Worm (Caenorhabditis elegans) whole organism, L3 larva: ENCODE measurements around the gene C50F7.5.

ENCODE experiments used
- R02D3.7 ChIP-seq: fragments of 150-350 bp; optimal IDR thresholded peaks from 2 replicates; lab custom pipeline; 2014; ENCODE audit warnings: missing biosample characterization, missing genetic modification characterization
- ZK546.5 ChIP-seq: sonication (generic microtip); optimal IDR thresholded peaks from 2 replicates; lab custom pipeline; 2017; ENCODE audit warnings: missing biosample characterization, missing genetic modification characterization
- ama-1 ChIP-seq: fragments of 150-350 bp; optimal IDR thresholded peaks from 2 replicates; lab custom pipeline; 2018
- ceh-16 ChIP-seq: sonication (generic microtip); optimal IDR thresholded peaks from 2 replicates; lab custom pipeline; 2017; ENCODE audit warnings: missing biosample characterization, missing genetic modification characterization
- ceh-28 ChIP-seq: fragments of 150-350 bp; optimal IDR thresholded peaks from 2 replicates; lab custom pipeline; 2014; ENCODE audit warnings: missing biosample characterization, missing genetic modification reagents, missing genetic modification characterization
- ceh-9 ChIP-seq: sonication (generic microtip); optimal IDR thresholded peaks from 2 replicates; lab custom pipeline; 2018; ENCODE audit warnings: missing biosample characterization, missing genetic modification characterization
- daf-12 ChIP-seq: fragments of 150-350 bp; optimal IDR thresholded peaks from 2 replicates; lab custom pipeline; 2014; ENCODE audit warnings: missing biosample characterization, missing genetic modification reagents, missing genetic modification characterization
- egl-27 ChIP-seq: sonication (generic microtip); optimal IDR thresholded peaks from 4 replicates; lab custom pipeline; 2017; ENCODE audit warnings: missing biosample characterization, missing genetic modification reagents, missing genetic modification characterization
- egl-5 ChIP-seq: fragments of 150-350 bp; optimal IDR thresholded peaks from 2 replicates; lab custom pipeline; 2017; ENCODE audit warnings: missing biosample characterization, missing genetic modification reagents, missing genetic modification characterization, inconsistent platforms
- elt-1 ChIP-seq: fragments of 150-350 bp; optimal IDR thresholded peaks from 2 replicates; lab custom pipeline; 2014; ENCODE audit warnings: missing biosample characterization, missing genetic modification characterization
- elt-2 ChIP-seq: sonication (generic microtip); optimal IDR thresholded peaks from 2 replicates; lab custom pipeline; 2016; ENCODE audit warnings: missing genetic modification reagents, mild to moderate bottlenecking, missing genetic modification characterization, missing compliant biosample characterization
- elt-3 ChIP-seq, 3 experiments: fragments of 150-350 bp in 1 of 3; sonication (generic microtip) in 2 of 3; optimal IDR thresholded peaks; 2 replicates in 2 of 3; 4 replicates in 1 of 3; lab custom pipeline; 2014 to 2017; ENCODE audit warnings: missing biosample characterization in 3 of 3, missing genetic modification characterization in 3 of 3
- fkh-10 ChIP-seq: sonication (generic microtip); optimal IDR thresholded peaks from 2 replicates; lab custom pipeline; 2017; ENCODE audit warnings: missing biosample characterization, missing genetic modification reagents, missing genetic modification characterization
- fkh-2 ChIP-seq: fragments of 150-350 bp; optimal IDR thresholded peaks from 2 replicates; lab custom pipeline; 2014; ENCODE audit warnings: missing biosample characterization, missing genetic modification reagents, missing genetic modification characterization
- jun-1 ChIP-seq: fragments of 150-350 bp; optimal IDR thresholded peaks from 2 replicates; lab custom pipeline; 2014; ENCODE audit warnings: missing biosample characterization, missing genetic modification reagents, missing genetic modification characterization
- lin-15B ChIP-seq: fragments of 150-350 bp; optimal IDR thresholded peaks from 2 replicates; lab custom pipeline; 2014; ENCODE audit warnings: missing biosample characterization, missing genetic modification characterization
- lin-39 ChIP-seq: fragments of 150-350 bp; optimal IDR thresholded peaks from 2 replicates; lab custom pipeline; 2018; ENCODE audit warnings: missing biosample characterization, missing genetic modification reagents, missing genetic modification characterization
- mml-1 ChIP-seq: fragments of 150-350 bp; sonication (generic microtip); optimal IDR thresholded peaks from 3 replicates; lab custom pipeline; 2014; ENCODE audit warnings: missing biosample characterization, missing genetic modification characterization
- nfya-1 ChIP-seq: sonication (generic microtip); optimal IDR thresholded peaks from 2 replicates; lab custom pipeline; 2017; ENCODE audit warnings: missing genetic modification characterization, mild to moderate bottlenecking, missing compliant biosample characterization, antibody characterized with exemption, moderate library complexity; ENCODE audit not compliant: insufficient read depth
- nhr-11 ChIP-seq: fragments of 150-350 bp; optimal IDR thresholded peaks from 2 replicates; lab custom pipeline; 2014; ENCODE audit warnings: missing biosample characterization, missing genetic modification characterization
- nhr-23 ChIP-seq: fragments of 150-350 bp; optimal IDR thresholded peaks from 2 replicates; lab custom pipeline; 2014; ENCODE audit warnings: missing biosample characterization, missing genetic modification reagents, missing genetic modification characterization
- nhr-237 ChIP-seq: fragments of 150-350 bp; optimal IDR thresholded peaks from 2 replicates; lab custom pipeline; 2014; ENCODE audit warnings: missing biosample characterization, missing genetic modification characterization
- nhr-25 ChIP-seq: sonication (generic microtip); optimal IDR thresholded peaks from 2 replicates; lab custom pipeline; 2017; ENCODE audit warnings: missing biosample characterization, missing genetic modification characterization
- nhr-28 ChIP-seq: fragments of 150-350 bp; optimal IDR thresholded peaks from 2 replicates; lab custom pipeline; 2014; ENCODE audit warnings: missing biosample characterization, missing genetic modification characterization
- nhr-67 ChIP-seq: fragments of 150-350 bp; optimal IDR thresholded peaks from 2 replicates; lab custom pipeline; 2014; ENCODE audit warnings: missing biosample characterization, missing genetic modification characterization
- nhr-76 ChIP-seq: fragments of 150-350 bp; sonication (generic microtip); optimal IDR thresholded peaks from 5 replicates; lab custom pipeline; 2014; ENCODE audit warnings: missing biosample characterization, missing genetic modification characterization
- nhr-77 ChIP-seq: fragments of 150-350 bp; optimal IDR thresholded peaks from 2 replicates; lab custom pipeline; 2014; ENCODE audit warnings: missing biosample characterization, missing genetic modification characterization
- pha-4 ChIP-seq: fragments of 150-350 bp; optimal IDR thresholded peaks from 2 replicates; lab custom pipeline; 2014; ENCODE audit warnings: missing biosample characterization, missing genetic modification reagents, missing genetic modification characterization
- sea-2 ChIP-seq: fragments of 150-350 bp; sonication (generic microtip); optimal IDR thresholded peaks from 4 replicates; lab custom pipeline; 2014; ENCODE audit warnings: missing biosample characterization, missing genetic modification reagents, missing genetic modification characterization
- tbx-2 ChIP-seq: sonication (generic microtip); optimal IDR thresholded peaks from 2 replicates; lab custom pipeline; 2016; ENCODE audit warnings: mild to moderate bottlenecking, missing genetic modification characterization, missing compliant biosample characterization
- unc-39 ChIP-seq: sonication (generic microtip); optimal IDR thresholded peaks from 4 replicates; lab custom pipeline; 2017; ENCODE audit warnings: missing biosample characterization, missing genetic modification characterization
- ztf-11 ChIP-seq: fragments of 150-350 bp; optimal IDR thresholded peaks from 2 replicates; lab custom pipeline; 2014; ENCODE audit warnings: missing biosample characterization, missing genetic modification characterization
- ztf-4 ChIP-seq: fragments of 150-350 bp; optimal IDR thresholded peaks from 2 replicates; lab custom pipeline; 2014; ENCODE audit warnings: missing biosample characterization, missing genetic modification characterization

C50F7.5 gene

ce11 chrIV:7717916-7718315 is 8.6 kb upstream of the C50F7.5 start, which contains the start of gene F33D4.6:
Gene F33D4.6, minus strand, starts transcription at chrIV:7718016.
- TF ChIP-seq lin-15B (tag; lab: Kevin White, UChicago) (no peak), jun-1 (tag; lab: Kevin White, UChicago) (no peak), pha-4 (tag; lab: Kevin White, UChicago) (no peak), tbx-2 (tag; lab: Kevin White, UChicago) (no peak), mml-1 (tag; lab: Kevin White, UChicago) (no peak), unc-39 (no peak), egl-27 (tag; lab: Kevin White, UChicago) (no peak)

- TF ChIP-seq ceh-16 (tag; lab: Kevin White, UChicago) (no peak), egl-5 (peak; percentile 53)
- TF ChIP-seq, all 47 proteins: peak for 1
Observed at ce11 chrIV:7722806-7723205, 3.7 kb upstream of the C50F7.5 start, which contains the start of gene C50F7.6. Gene C50F7.6, minus strand, starts transcription at chrIV:7723199.

ce11 chrIV:7723555-7723954 is 3.0 kb upstream of the C50F7.5 start:
- TF ChIP-seq ceh-9 (tag; lab: Kevin White, UChicago), result no peak
- peak; percentile 76 for TF ChIP-seq egl-5

ce11 chrIV:7724912-7725311 is 1.6 kb upstream of the C50F7.5 start:
- TF ChIP-seq egl-27 (tag; lab: Kevin White, UChicago), result no peak
- TF ChIP-seq nhr-23 (tag; lab: Kevin White, UChicago), result no peak
- peak; percentile 73 for TF ChIP-seq lin-39 (tag; lab: Kevin White, UChicago)
- no peak for TF ChIP-seq ztf-4 (tag; lab: Kevin White, UChicago)

- no peak for TF ChIP-seq fkh-2 (tag; lab: Kevin White, UChicago)
- no peak for TF ChIP-seq elt-2 (tag; lab: Kevin White, UChicago)
- no peak for TF ChIP-seq nhr-237
- TF ChIP-seq nhr-28, result no peak
- no peak for TF ChIP-seq tbx-2 (tag; lab: Kevin White, UChicago)
- TF ChIP-seq nhr-25 (tag; lab: Kevin White, UChicago), result no peak
- no peak for TF ChIP-seq ztf-4 (tag; lab: Kevin White, UChicago)
- TF ChIP-seq ceh-28 (tag; lab: Kevin White, UChicago), result no peak
- no peak for TF ChIP-seq fkh-10 (GFP tag; lab: Kevin White, UChicago)
- no peak for TF ChIP-seq nhr-76 (tag; lab: Kevin White, UChicago)
- no peak for TF ChIP-seq R02D3.7
Observed at ce11 chrIV:7727258-7727657, 739 bp downstream of the C50F7.5 start.

ce11 chrIV:7728402-7728963 is 2.0 kb downstream of the C50F7.5 start, which contains the start of gene sucg-1:
Gene sucg-1, plus strand, starts transcription at chrIV:7728913.
- TF ChIP-seq nhr-77 (tag; lab: Kevin White, UChicago), result no peak
- peak; percentile 14 for TF ChIP-seq lin-15B (tag; lab: Kevin White, UChicago)

ce11 chrIV:7731960-7732359 is 5.4 kb downstream of the C50F7.5 start, which contains the start of the genes C50F7.9 and C50F7.3:
Gene C50F7.9, minus strand, starts transcription at chrIV:7732060.
Gene C50F7.3, plus strand, starts transcription at chrIV:7732329.
- TF ChIP-seq sea-2 (no peak), pha-4 (tag; lab: Kevin White, UChicago) (no peak), nhr-28 (no peak), tbx-2 (tag; lab: Kevin White, UChicago) (no peak), ZK546.5 (tag; lab: Kevin White, UChicago) (no peak), daf-12 (no peak), lin-39 (tag; lab: Kevin White, UChicago) (no peak), nhr-25 (tag; lab: Kevin White, UChicago) (no peak)

ce11 chrIV:7734173-7734572 is 7.7 kb downstream of the C50F7.5 start:
- TF ChIP-seq ztf-11 (tag; lab: Kevin White, UChicago) (no peak), pha-4 (tag; lab: Kevin White, UChicago) (no peak), nhr-11 (tag; lab: Kevin White, UChicago) (no peak), elt-1 (tag; lab: Kevin White, UChicago) (no peak), lin-15B (tag; lab: Kevin White, UChicago) (no peak), mml-1 (tag; lab: Kevin White, UChicago) (no peak), nhr-237 (no peak), sea-2 (no peak), nhr-28 (no peak), nhr-67 (tag; lab: Kevin White, UChicago) (no peak), ztf-4 (tag; lab: Kevin White, UChicago) (no peak), elt-3 (tag; optimal IDR thresholded peaks at IDR 0.05; lab: Kevin White, UChicago) (no peak), unc-39 (no peak), ceh-16 (tag; lab: Kevin White, UChicago) (no peak), ama-1 (lab: Kevin White, UChicago) (no peak), nhr-77 (tag; lab: Kevin White, UChicago) (no peak), lin-39 (tag; lab: Kevin White, UChicago) (no peak), daf-12 (no peak), nfya-1 (tag; lab: Kevin White, UChicago) (no peak)
